Worm (Caenorhabditis elegans): ENCODE measurements around the gene F59B10.5.

DNA sequence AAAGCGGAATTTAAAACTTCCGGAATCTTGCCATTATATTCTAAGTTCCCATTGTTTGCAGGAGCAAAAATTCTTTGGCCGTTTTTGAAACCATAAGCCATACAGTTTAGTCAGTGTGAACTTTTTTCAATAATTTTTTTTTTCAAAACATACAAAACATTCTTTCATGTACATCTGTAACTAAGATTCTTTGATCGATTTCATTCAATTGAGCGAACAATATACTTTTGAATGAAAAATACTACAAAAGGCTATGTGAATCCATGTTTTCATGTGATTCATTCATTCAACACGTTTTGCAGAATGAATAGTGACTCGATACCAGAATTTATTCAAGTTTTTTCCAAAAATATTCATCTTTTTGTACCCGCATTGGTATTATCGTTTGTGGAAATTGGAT is 36.7 kb downstream of the F59B10.5 start, which contains the start of gene ZK666.15:
- no peak for TF ChIP-seq nhr-21 (tag; optimal IDR thresholded peaks at IDR 0.05)
- no peak for TF ChIP-seq snpc-4 (tag; optimal IDR thresholded peaks at IDR 0.05)

Data from whole organism, L2 larva.